Worm (Caenorhabditis elegans) whole organism, mixed stage, embryonic: ENCODE data around the gene C09H10.5.
A peak's percentile ranks its signal among the peaks of the same experiment; 100 is the strongest.

Source experiments
- M03D4.4 ChIP-seq: sonication (generic microtip); optimal IDR thresholded peaks from 2 replicates; lab custom pipeline; 2017; ENCODE audit warnings: mild to moderate bottlenecking, missing genetic modification characterization, missing compliant biosample characterization
- bed-3 ChIP-seq: fragments of 200-800 bp; sonication (Bioruptor generic); optimal IDR thresholded peaks from 3 replicates; lab custom pipeline; 2018; ENCODE audit warnings: mild to moderate bottlenecking, missing genetic modification characterization, moderate library complexity, missing compliant biosample characterization
- blmp-1 ChIP-seq: fragments of 150-350 bp; optimal IDR thresholded peaks from 2 replicates; lab custom pipeline; 2014; ENCODE audit warnings: missing biosample characterization, missing genetic modification characterization
- ceh-39 ChIP-seq: fragments of 150-350 bp; optimal IDR thresholded peaks from 2 replicates; lab custom pipeline; 2014; ENCODE audit warnings: missing biosample characterization, missing genetic modification characterization
- ceh-43 ChIP-seq: fragments of 200-800 bp; sonication (Bioruptor generic); optimal IDR thresholded peaks from 2 replicates; lab custom pipeline; 2018; ENCODE audit warnings: mild to moderate bottlenecking, missing genetic modification characterization, moderate library complexity, missing compliant biosample characterization
- ceh-83 ChIP-seq: fragments of 200-800 bp; sonication (Bioruptor generic); optimal IDR thresholded peaks from 2 replicates; lab custom pipeline; 2018; ENCODE audit warnings: mild to moderate bottlenecking, missing genetic modification characterization, missing compliant biosample characterization
- ces-1 ChIP-seq: fragments of 150-350 bp; optimal IDR thresholded peaks from 2 replicates; lab custom pipeline; 2014; ENCODE audit warnings: missing biosample characterization, missing genetic modification reagents, missing genetic modification characterization
- cnd-1 ChIP-seq: fragments of 200-800 bp; sonication (Bioruptor generic); optimal IDR thresholded peaks from 2 replicates; lab custom pipeline; 2018; ENCODE audit warnings: mild to moderate bottlenecking, missing genetic modification characterization, missing compliant biosample characterization
- drap-1 ChIP-seq: fragments of 200-800 bp; sonication (Bioruptor generic); optimal IDR thresholded peaks from 3 replicates; lab custom pipeline; 2018; ENCODE audit warnings: mild to moderate bottlenecking, missing genetic modification characterization, missing compliant biosample characterization
- elt-1 ChIP-seq: sonication (generic microtip); optimal IDR thresholded peaks from 2 replicates; lab custom pipeline; 2017; ENCODE audit warnings: missing genetic modification characterization, mild to moderate bottlenecking, missing compliant biosample characterization, antibody characterized with exemption, moderate library complexity, borderline replicate concordance; ENCODE audit not compliant: insufficient read depth
- elt-3 ChIP-seq: fragments of 150-350 bp; optimal IDR thresholded peaks from 2 replicates; lab custom pipeline; 2014; ENCODE audit warnings: missing biosample characterization, missing genetic modification characterization
- flh-1 ChIP-seq: fragments of 200-800 bp; sonication (Bioruptor generic); optimal IDR thresholded peaks from 2 replicates; lab custom pipeline; 2018; ENCODE audit warnings: mild to moderate bottlenecking, missing genetic modification characterization, moderate library complexity, missing compliant biosample characterization
- ham-2 ChIP-seq: fragments of 200-800 bp; sonication (Bioruptor generic); optimal IDR thresholded peaks from 2 replicates; lab custom pipeline; 2018; ENCODE audit warnings: mild to moderate bottlenecking, missing genetic modification characterization, missing compliant biosample characterization
- hlh-1 ChIP-seq: fragments of 150-350 bp; optimal IDR thresholded peaks from 2 replicates; lab custom pipeline; 2014; ENCODE audit warnings: missing biosample characterization, missing genetic modification reagents, missing genetic modification characterization
- lin-13 ChIP-seq: fragments of 150-350 bp; optimal IDR thresholded peaks from 2 replicates; lab custom pipeline; 2014; ENCODE audit warnings: missing biosample characterization, missing genetic modification characterization
- lin-32 ChIP-seq: fragments of 200-800 bp; sonication (Bioruptor generic); optimal IDR thresholded peaks from 2 replicates; lab custom pipeline; 2018; ENCODE audit warnings: mild to moderate bottlenecking, missing genetic modification characterization, missing compliant biosample characterization
- lsy-2 ChIP-seq: fragments of 150-350 bp; optimal IDR thresholded peaks from 2 replicates; lab custom pipeline; 2014; ENCODE audit warnings: missing biosample characterization, missing genetic modification characterization
- mab-5 ChIP-seq: fragments of 150-350 bp; optimal IDR thresholded peaks from 2 replicates; lab custom pipeline; 2014; ENCODE audit warnings: missing biosample characterization, missing genetic modification characterization
- mep-1 ChIP-seq: fragments of 150-350 bp; optimal IDR thresholded peaks from 2 replicates; lab custom pipeline; 2017; ENCODE audit warnings: missing biosample characterization, missing genetic modification reagents, missing genetic modification characterization, inconsistent platforms
- mls-2 ChIP-seq: sonication (generic microtip); optimal IDR thresholded peaks from 2 replicates; lab custom pipeline; 2016; ENCODE audit warnings: mild to moderate bottlenecking, missing genetic modification characterization, moderate library complexity, missing compliant biosample characterization
- nhr-12 ChIP-seq: fragments of 150-350 bp; optimal IDR thresholded peaks from 2 replicates; lab custom pipeline; 2014; ENCODE audit warnings: missing biosample characterization, missing genetic modification characterization
- nhr-2 ChIP-seq: fragments of 150-350 bp; optimal IDR thresholded peaks from 2 replicates; lab custom pipeline; 2014; ENCODE audit warnings: missing biosample characterization, missing genetic modification characterization
- nhr-237 ChIP-seq: fragments of 150-350 bp; optimal IDR thresholded peaks from 2 replicates; lab custom pipeline; 2014; ENCODE audit warnings: missing biosample characterization, missing genetic modification characterization
- nhr-28 ChIP-seq: fragments of 150-350 bp; optimal IDR thresholded peaks from 2 replicates; lab custom pipeline; 2014; ENCODE audit warnings: missing biosample characterization, missing genetic modification characterization
- nhr-76 ChIP-seq: sonication (generic microtip); optimal IDR thresholded peaks from 2 replicates; lab custom pipeline; 2017; ENCODE audit warnings: missing biosample characterization, missing genetic modification characterization
- pha-4 ChIP-seq: fragments of 150-350 bp; optimal IDR thresholded peaks from 2 replicates; lab custom pipeline; 2018; ENCODE audit warnings: missing biosample characterization, missing genetic modification reagents, missing genetic modification characterization
- sem-2 ChIP-seq: fragments of 200-800 bp; sonication (Bioruptor generic); optimal IDR thresholded peaks from 2 replicates; lab custom pipeline; 2018; ENCODE audit warnings: mild to moderate bottlenecking, missing genetic modification characterization, missing compliant biosample characterization
- snpc-4 ChIP-seq: fragments of 150-350 bp; optimal IDR thresholded peaks from 2 replicates; lab custom pipeline; 2014; ENCODE audit warnings: missing biosample characterization, missing genetic modification characterization
- sptf-1 ChIP-seq: sonication (generic microtip); optimal IDR thresholded peaks from 2 replicates; lab custom pipeline; 2017; ENCODE audit warnings: mild to moderate bottlenecking, missing genetic modification characterization, moderate library complexity, missing compliant biosample characterization
- tbx-8 ChIP-seq: fragments of 200-800 bp; sonication (Bioruptor generic); optimal IDR thresholded peaks from 2 replicates; lab custom pipeline; 2018; ENCODE audit warnings: mild to moderate bottlenecking, missing genetic modification characterization, moderate library complexity, missing compliant biosample characterization
- unc-120 ChIP-seq: sonication (generic microtip); optimal IDR thresholded peaks from 2 replicates; lab custom pipeline; 2017; ENCODE audit warnings: missing genetic modification characterization, missing compliant biosample characterization; ENCODE audit not compliant: poor library complexity, severe bottlenecking
- unc-39 ChIP-seq: fragments of 150-350 bp; optimal IDR thresholded peaks from 2 replicates; lab custom pipeline; 2014; ENCODE audit warnings: missing biosample characterization, missing genetic modification characterization
- unc-62 ChIP-seq: fragments of 150-350 bp; optimal IDR thresholded peaks from 2 replicates; lab custom pipeline; 2014; ENCODE audit warnings: missing biosample characterization, missing genetic modification reagents, missing genetic modification characterization
- zip-8 ChIP-seq: fragments of 150-350 bp; optimal IDR thresholded peaks from 2 replicates; lab custom pipeline; 2014; ENCODE audit warnings: missing biosample characterization, missing genetic modification characterization
- ztf-11 ChIP-seq: fragments of 150-350 bp; optimal IDR thresholded peaks from 2 replicates; lab custom pipeline; 2014; ENCODE audit warnings: missing biosample characterization, missing genetic modification characterization

The C09H10.5 gene

ce11 chrII:11129517-11129916, 26.0 kb upstream of the C09H10.5 start, which contains the start of gene F40F8.12:
Gene F40F8.12, plus strand, starts transcription at chrII:11129817.
- TF ChIP-seq elt-1 (tag; lab: Kevin White, UChicago), result no peak
- no peak for TF ChIP-seq elt-3 (tag; lab: Kevin White, UChicago)
- TF ChIP-seq mls-2 (tag; lab: Kevin White, UChicago), result no peak
- no peak for TF ChIP-seq flh-1 (GFP tag; lab: Kevin White, UChicago)

DNA sequence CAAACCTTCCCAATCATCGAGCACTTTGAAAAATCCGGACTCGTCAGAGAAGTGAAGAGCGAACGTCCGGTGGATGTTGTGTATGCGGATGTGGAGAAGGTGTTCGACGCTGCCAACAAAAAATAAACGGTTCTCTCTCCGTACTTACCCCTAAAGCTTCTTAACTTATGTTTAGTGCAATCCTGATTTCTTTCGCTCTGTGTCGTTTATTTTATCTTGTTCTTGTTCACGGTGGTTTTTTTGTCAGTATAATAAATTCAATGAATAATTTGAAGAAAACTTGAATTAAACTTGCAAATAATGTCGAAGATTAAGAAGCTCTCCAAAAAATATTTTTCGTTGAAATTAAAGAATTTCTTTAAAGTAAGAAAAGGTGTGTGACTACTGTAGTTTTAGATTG, 25.4 kb upstream of the C09H10.5 start, which contains the start of gene F40F8.3:
F40F8.3 (plus strand) TSS at position 301 of the 400 bp plus-strand sequence.
- no peak for TF ChIP-seq pha-4 (tag; lab: Kevin White, UChicago)
- no peak for TF ChIP-seq ceh-43 (GFP tag; lab: Kevin White, UChicago)
- no peak for TF ChIP-seq tbx-8 (GFP tag; lab: Kevin White, UChicago)
- TF ChIP-seq drap-1 (GFP tag; lab: Kevin White, UChicago), result no peak

DNA sequence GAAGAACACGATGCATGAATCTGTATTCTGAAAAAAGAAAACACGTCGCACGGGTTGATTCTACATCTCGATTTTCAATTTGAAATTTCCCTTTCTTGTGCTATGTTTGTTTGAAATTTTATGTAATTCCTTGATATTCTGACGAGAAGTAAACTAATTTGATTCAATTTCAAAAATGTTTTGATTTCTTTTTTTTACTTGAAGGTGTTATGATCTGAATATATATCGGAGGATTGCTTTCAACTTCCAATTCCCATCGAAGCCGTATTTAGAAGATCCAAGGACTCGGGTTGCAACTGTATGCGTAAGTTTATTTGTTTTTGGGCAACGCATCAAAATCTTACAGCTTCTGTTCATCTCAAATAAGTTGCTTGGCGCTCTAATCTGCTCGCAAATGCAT, 23.8 kb upstream of the C09H10.5 start, which contains the start of gene F40F8.1:
F40F8.1 (plus strand) TSS at position 301 of the 400 bp plus-strand sequence.
- TF ChIP-seq nhr-12 (tag; lab: Kevin White, UChicago), result no peak
- TF ChIP-seq zip-8 (tag; lab: Kevin White, UChicago), result no peak
- no peak for TF ChIP-seq ceh-43 (GFP tag; lab: Kevin White, UChicago)
- TF ChIP-seq mls-2 (tag; lab: Kevin White, UChicago), result no peak

- TF ChIP-seq hlh-1 (tag; lab: Kevin White, UChicago), result peak; percentile 11
- no peak for TF ChIP-seq snpc-4 (tag; lab: Kevin White, UChicago)
- no peak for TF ChIP-seq M03D4.4 (tag; lab: Kevin White, UChicago)
- peak; percentile 95 for TF ChIP-seq lsy-2 (tag; lab: Kevin White, UChicago)
- peak; percentile 44 for TF ChIP-seq ces-1 (GFP tag; lab: Kevin White, UChicago)
- TF ChIP-seq ceh-83 (GFP tag; lab: Kevin White, UChicago), result no peak
- peak; percentile 50 for TF ChIP-seq nhr-237
- no peak for TF ChIP-seq lin-13
- no peak for TF ChIP-seq lin-32 (GFP tag; lab: Kevin White, UChicago)
- TF ChIP-seq nhr-76 (tag; lab: Kevin White, UChicago), result no peak
- no peak for TF ChIP-seq elt-3 (tag; lab: Kevin White, UChicago)
- TF ChIP-seq drap-1 (GFP tag; lab: Kevin White, UChicago), result no peak
- TF ChIP-seq ztf-11 (tag; lab: Kevin White, UChicago), result no peak
- TF ChIP-seq unc-120 (tag; lab: Kevin White, UChicago), result no peak
- no peak for TF ChIP-seq ceh-39 (tag; lab: Kevin White, UChicago)
- TF ChIP-seq zip-8 (tag; lab: Kevin White, UChicago), result no peak
- TF ChIP-seq elt-1 (tag; lab: Kevin White, UChicago), result no peak
- no peak for TF ChIP-seq cnd-1 (tag; lab: Kevin White, UChicago)
- TF ChIP-seq pha-4 (tag; lab: Kevin White, UChicago), result no peak
- no peak for TF ChIP-seq mls-2 (tag; lab: Kevin White, UChicago)
- no peak for TF ChIP-seq unc-39 (tag; lab: Kevin White, UChicago)
- no peak for TF ChIP-seq ceh-43 (GFP tag; lab: Kevin White, UChicago)
- TF ChIP-seq sptf-1 (tag; lab: Kevin White, UChicago), result no peak
- TF ChIP-seq unc-62 (GFP tag; lab: Kevin White, UChicago), result no peak
- TF ChIP-seq tbx-8 (GFP tag; lab: Kevin White, UChicago), result no peak
- TF ChIP-seq nhr-12 (tag; lab: Kevin White, UChicago), result no peak
- peak; percentile 46 for TF ChIP-seq mep-1 (tag; lab: Kevin White, UChicago)
- TF ChIP-seq nhr-28 (tag; lab: Kevin White, UChicago), result no peak
- TF ChIP-seq sem-2 (GFP tag; lab: Kevin White, UChicago), result no peak
- TF ChIP-seq mab-5 (tag; lab: Kevin White, UChicago), result no peak
- no peak for TF ChIP-seq bed-3
- TF ChIP-seq nhr-2 (tag; lab: Kevin White, UChicago), result no peak
- no peak for TF ChIP-seq ham-2 (GFP tag; lab: Kevin White, UChicago)
- no peak for TF ChIP-seq blmp-1 (tag; lab: Kevin White, UChicago)
- no peak for TF ChIP-seq flh-1 (GFP tag; lab: Kevin White, UChicago)
These were observed 22.9 kb upstream of the C09H10.5 start, which contains the start of the genes rps-9 and lsm-1 for ce11 chrII:11126312-11127000. Gene rps-9, minus strand, starts transcription at chrII:11126362. Gene lsm-1, plus strand, starts transcription at chrII:11126950.
